Fruit fly (Drosophila melanogaster): ENCODE data around the gene rump.

rump gene

dm6 chr3R:9512193-9513051 is 2.3 kb upstream of the rump start:
- TF ChIP-seq Asciz (GFP tag; optimal IDR thresholded peaks at IDR 0.05) (no peak), CG31224 (GFP tag; IDR thresholded peaks at IDR 0.05) (no peak), CG3995 (GFP tag; optimal IDR thresholded peaks at IDR 0.05) (peak; percentile 86), kah (GFP tag; optimal IDR thresholded peaks at IDR 0.05) (no peak), C15 (GFP tag; IDR thresholded peaks at IDR 0.05) (no peak), prd (optimal IDR thresholded peaks at IDR 0.05) (no peak), prd (GFP tag; IDR thresholded peaks at IDR 0.05) (no peak), lbe (GFP tag; optimal IDR thresholded peaks at IDR 0.05) (peak; percentile 24), CG7745 (tag; optimal IDR thresholded peaks at IDR 0.05) (peak; percentile 88), nom (GFP tag; optimal IDR thresholded peaks at IDR 0.05) (peak; percentile 40), gcm (GFP tag; optimal IDR thresholded peaks at IDR 0.05) (peak; percentile 21), zen (tag; optimal IDR thresholded peaks at IDR 0.05) (peak; percentile 47), pum (GFP tag; optimal IDR thresholded peaks at IDR 0.05) (no peak), MESR4 (GFP tag; optimal IDR thresholded peaks at IDR 0.05) (peak; percentile 93), Sry-δ (GFP tag; optimal IDR thresholded peaks at IDR 0.05) (no peak), Med (GFP tag) (peak; percentile 20), cg (GFP tag; optimal IDR thresholded peaks at IDR 0.05) (peak; percentile 84), zfh1 (GFP tag; IDR thresholded peaks at IDR 0.05) (no peak), Drgx (GFP tag; IDR thresholded peaks at IDR 0.05) (no peak), CG18476 (GFP tag; optimal IDR thresholded peaks at IDR 0.05) (no peak), HmgZ (tag; optimal IDR thresholded peaks at IDR 0.05) (no peak), crc (GFP tag; optimal IDR thresholded peaks at IDR 0.05) (no peak), sqz (GFP tag; optimal IDR thresholded peaks at IDR 0.05) (peak; percentile 51), Trl (optimal IDR thresholded peaks at IDR 0.05) (peak; percentile 67 to 86), Trl (GFP tag; optimal IDR thresholded peaks at IDR 0.05) (no peak), Camta (GFP tag; optimal IDR thresholded peaks at IDR 0.05) (no peak)

dm6 chr3R:9504355-9504754 is 5.8 kb downstream of the rump start, which contains the start of gene CG8149:
CG8149 (plus strand) TSS chr3R:9504656.
- TF ChIP-seq Sin3A (optimal IDR thresholded peaks at IDR 0.05) = no peak
- TF ChIP-seq ham (GFP tag; IDR thresholded peaks at IDR 0.05) = no peak
- TF ChIP-seq CG2202 (tag; optimal IDR thresholded peaks at IDR 0.05) = no peak
- TF ChIP-seq CG8359 (GFP tag; optimal IDR thresholded peaks at IDR 0.05; ENCODE audit: borderline replicate concordance) = no peak
- TF ChIP-seq CG9932 (GFP tag; IDR thresholded peaks at IDR 0.05) = no peak; the same call in 1 of the 2 replicates
- no peak for TF ChIP-seq bowl (GFP tag; IDR thresholded peaks at IDR 0.05)
- TF ChIP-seq MBD-R2 (GFP tag; IDR thresholded peaks at IDR 0.05) = peak; percentile 75
- TF ChIP-seq Stat92E (GFP tag; optimal IDR thresholded peaks at IDR 0.05) = no peak
- no peak for TF ChIP-seq Usf (GFP tag; optimal IDR thresholded peaks at IDR 0.05)
- no peak for TF ChIP-seq CG6175 (GFP tag; IDR thresholded peaks at IDR 0.05)
- TF ChIP-seq tx (GFP tag; optimal IDR thresholded peaks at IDR 0.05) = no peak
- no peak for TF ChIP-seq Dbx (GFP tag; IDR thresholded peaks at IDR 0.05)
- no peak for TF ChIP-seq Eip74EF (GFP tag; optimal IDR thresholded peaks at IDR 0.05)
- TF ChIP-seq p53 (GFP tag; optimal IDR thresholded peaks at IDR 0.05) = no peak
- no peak for TF ChIP-seq ap (GFP tag; IDR thresholded peaks at IDR 0.05)
- TF ChIP-seq inv (GFP tag; IDR thresholded peaks at IDR 0.05; ENCODE audit: partially characterized antibody) = peak; percentile 77
- no peak for TF ChIP-seq toy (GFP tag; IDR thresholded peaks at IDR 0.05)
- no peak for TF ChIP-seq maf-S (GFP tag; optimal IDR thresholded peaks at IDR 0.05)
- TF ChIP-seq ara (GFP tag; IDR thresholded peaks at IDR 0.05) = no peak
- peak; percentile 52 for TF ChIP-seq CoRest (tag; optimal IDR thresholded peaks at IDR 0.05)
- TF ChIP-seq tin (GFP tag; optimal IDR thresholded peaks at IDR 0.05) = no peak
- TF ChIP-seq Max (GFP tag; optimal IDR thresholded peaks at IDR 0.05) = peak; percentile 40
- peak; percentile 27 for TF ChIP-seq CG18262 (tag; optimal IDR thresholded peaks at IDR 0.05)
- TF ChIP-seq br (optimal IDR thresholded peaks at IDR 0.05) = no peak
- no peak for TF ChIP-seq CG12071 (GFP tag; optimal IDR thresholded peaks at IDR 0.05)
- no peak for TF ChIP-seq Doc2 (GFP tag; IDR thresholded peaks at IDR 0.05)
